Fruit fly (Drosophila melanogaster): ENCODE data around the gene CG14238.

- no peak for TF ChIP-seq CG6854 (GFP tag; optimal IDR thresholded peaks at IDR 0.05)
- TF ChIP-seq Gug (GFP tag; IDR thresholded peaks at IDR 0.05) = peak; percentile 45; the same call in 1 of the 2 replicates
- TF ChIP-seq CG3032 (tag; optimal IDR thresholded peaks at IDR 0.05) = no peak
- no peak for TF ChIP-seq fkh (GFP tag; optimal IDR thresholded peaks at IDR 0.05)
- no peak for TF ChIP-seq lz (GFP tag; optimal IDR thresholded peaks at IDR 0.05)
- no peak for TF ChIP-seq net (GFP tag; optimal IDR thresholded peaks at IDR 0.05)
- TF ChIP-seq Ets21C (GFP tag; optimal IDR thresholded peaks at IDR 0.05) = no peak
Measured at dm6 chr3R:26478040-26478439, 20.0 kb downstream of the CG14238 start.
